Worm (Caenorhabditis elegans): Measurements from ENCODE around the gene C18E9.9.

ce11 chrII:8948640-8949039, 40.7 kb downstream of the C18E9.9 start:
- TF ChIP-seq dve-1 (tag; optimal IDR thresholded peaks at IDR 0.05; ENCODE audit: insufficient read depth) (no peak), zfp-3 (GFP tag; conservative IDR thresholded peaks at IDR 0.05) (no peak), ztf-11 (tag; optimal IDR thresholded peaks at IDR 0.05) (no peak), unc-62 (GFP tag; optimal IDR thresholded peaks at IDR 0.05 in 1 of 2) (no peak), unc-62 (tag; optimal IDR thresholded peaks at IDR 0.05) (no peak), hif-1 (tag; optimal IDR thresholded peaks at IDR 0.05) (no peak), lin-13 (GFP tag; optimal IDR thresholded peaks at IDR 0.05) (no peak), unc-130 (GFP tag; optimal IDR thresholded peaks at IDR 0.05) (no peak), mes-2 (tag; optimal IDR thresholded peaks at IDR 0.05; ENCODE audit: poor library complexity, severe bottlenecking) (no peak), nhr-28 (tag; optimal IDR thresholded peaks at IDR 0.05) (no peak), aha-1 (tag) (no peak), ceh-82 (tag; optimal IDR thresholded peaks at IDR 0.05) (no peak)
